Fruit fly (Drosophila melanogaster): ENCODE data around the gene CG13634.

DNA sequence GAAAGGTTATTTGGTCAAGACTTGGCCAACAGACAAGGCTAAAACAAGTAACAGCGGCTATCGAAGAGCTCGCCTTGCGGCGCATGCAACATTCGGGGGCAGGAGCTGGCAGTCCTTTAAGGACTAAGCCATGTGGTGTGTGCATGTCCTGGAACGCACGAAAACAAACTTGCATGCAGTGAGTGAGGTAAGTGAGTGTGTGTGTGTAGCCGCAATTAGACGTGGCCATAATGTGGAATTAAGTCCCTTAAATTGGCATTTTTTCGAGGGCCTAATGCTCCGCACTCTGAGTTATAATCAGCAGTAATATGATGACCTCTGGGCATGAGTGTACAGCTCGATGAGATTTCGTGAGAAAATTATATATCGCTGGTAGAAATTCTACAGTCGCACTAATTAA is 43.7 kb upstream of the CG13634 start, which contains the start of gene sosie:
- no peak for TF ChIP-seq CG33017 (tag; optimal IDR thresholded peaks at IDR 0.05)
- TF ChIP-seq CG7101 (tag; optimal IDR thresholded peaks at IDR 0.05): no peak
- TF ChIP-seq Hr96 (GFP tag; optimal IDR thresholded peaks at IDR 0.05): no peak
- TF ChIP-seq kay (GFP tag; ENCODE audit: borderline replicate concordance): no peak
- no peak for TF ChIP-seq cnc (optimal IDR thresholded peaks at IDR 0.05)
- no peak for TF ChIP-seq CG14711 (tag; optimal IDR thresholded peaks at IDR 0.05)
- TF ChIP-seq Crg-1 (GFP tag; optimal IDR thresholded peaks at IDR 0.05): no peak
- no peak for TF ChIP-seq CG1620 (GFP tag; optimal IDR thresholded peaks at IDR 0.05)
